Fruit fly (Drosophila melanogaster) whole organism, embryonic: ENCODE data around the gene CG1299.

Experiments used
- Asciz ChIP-seq: fragments of 200-800 bp; sonication (Bioruptor generic); optimal IDR thresholded peaks from 2 replicates; lab custom pipeline; 2017; ENCODE audit warnings: missing biosample characterization, mild to moderate bottlenecking, missing genetic modification characterization, missing genetic modification reagents
- CG10267 ChIP-seq: fragments of 200-800 bp; sonication (Bioruptor generic); optimal IDR thresholded peaks from 2 replicates; lab custom pipeline; 2018; ENCODE audit warnings: missing biosample characterization, mild to moderate bottlenecking, missing genetic modification characterization, moderate library complexity
- CG10979 ChIP-seq: fragments of 200-800 bp; sonication (Bioruptor generic); optimal IDR thresholded peaks from 2 replicates; lab custom pipeline; 2018; ENCODE audit warnings: missing biosample characterization, mild to moderate bottlenecking, missing genetic modification characterization, moderate library complexity
- CG11723 ChIP-seq: fragments of 200-800 bp; sonication (Bioruptor generic); optimal IDR thresholded peaks from 2 replicates; lab custom pipeline; 2017; ENCODE audit warnings: missing biosample characterization, mild to moderate bottlenecking, missing genetic modification characterization
- CG12236 ChIP-seq: fragments of 200-800 bp; sonication (Bioruptor generic); optimal IDR thresholded peaks from 2 replicates; lab custom pipeline; 2016; ENCODE audit warnings: missing biosample characterization, missing genetic modification characterization
- CG1233 ChIP-seq: fragments of 200-800 bp; sonication (Bioruptor generic); optimal IDR thresholded peaks from 4 replicates; lab custom pipeline; 2018; ENCODE audit warnings: missing biosample characterization, mild to moderate bottlenecking, missing genetic modification characterization
- CG13424 ChIP-seq: fragments of 200-800 bp; sonication (Bioruptor generic); optimal IDR thresholded peaks from 2 replicates; lab custom pipeline; 2019; ENCODE audit warnings: missing biosample characterization, mild to moderate bottlenecking, missing genetic modification characterization, moderate library complexity
- CG16815 ChIP-seq: fragments of 200-800 bp; sonication (Bioruptor generic); optimal IDR thresholded peaks from 3 replicates; lab custom pipeline; 2017; ENCODE audit warnings: missing biosample characterization, mild to moderate bottlenecking, missing genetic modification characterization
- CG17359 ChIP-seq: fragments of 200-800 bp; sonication (Bioruptor generic); optimal IDR thresholded peaks from 3 replicates; lab custom pipeline; 2018; ENCODE audit warnings: missing biosample characterization, mild to moderate bottlenecking, missing genetic modification characterization, moderate library complexity
- CG17361 ChIP-seq: fragments of 200-800 bp; sonication (Bioruptor generic); IDR thresholded peaks from 3 replicates; pipeline ENCODE4 v1.3.6; 2022; ENCODE audit warnings: missing biosample characterization, missing genetic modification characterization
- CG2120 ChIP-seq: fragments of 200-800 bp; sonication (Bioruptor generic); optimal IDR thresholded peaks from 3 replicates; lab custom pipeline; 2016; ENCODE audit warnings: missing biosample characterization, missing genetic modification characterization
- CG3065 ChIP-seq: fragments of 200-800 bp; sonication (Bioruptor generic); optimal IDR thresholded peaks from 2 replicates; lab custom pipeline; 2016; ENCODE audit warnings: missing biosample characterization, missing genetic modification characterization
- CG31224 ChIP-seq: fragments of 200-800 bp; sonication (Bioruptor generic); IDR thresholded peaks from 2 replicates; pipeline ENCODE4 v1.3.6; 2022; ENCODE audit warnings: missing biosample characterization, missing genetic modification characterization
- CG4404 ChIP-seq: fragments of 200-800 bp; sonication (Bioruptor generic); IDR thresholded peaks from 2 replicates; pipeline ENCODE4 v1.3.6; 2022; ENCODE audit warnings: missing biosample characterization, missing genetic modification characterization
- CG8359 ChIP-seq: fragments of 200-800 bp; sonication (Bioruptor generic); optimal IDR thresholded peaks from 2 replicates; lab custom pipeline; 2017; ENCODE audit warnings: missing biosample characterization, mild to moderate bottlenecking, missing genetic modification characterization, borderline replicate concordance
- CG8478 ChIP-seq: fragments of >200 bp; optimal IDR thresholded peaks from 2 replicates; lab custom pipeline; 2018
- CG8944 ChIP-seq: fragments of 200-800 bp; sonication (Bioruptor generic); optimal IDR thresholded peaks from 3 replicates; lab custom pipeline; 2016; ENCODE audit warnings: missing biosample characterization, missing genetic modification characterization
- CTCF ChIP-seq: fragments of 200-800 bp; sonication (Bioruptor generic); optimal IDR thresholded peaks from 2 replicates; lab custom pipeline; 2017; ENCODE audit warnings: missing biosample characterization, mild to moderate bottlenecking, missing genetic modification characterization, moderate library complexity
- ERR ChIP-seq: fragments of 200-800 bp; sonication (Bioruptor generic); optimal IDR thresholded peaks from 2 replicates; lab custom pipeline; 2016; ENCODE audit warnings: missing biosample characterization, missing genetic modification characterization
- Ets97D ChIP-seq: fragments of 200-800 bp; sonication (Bioruptor generic); optimal IDR thresholded peaks from 3 replicates; lab custom pipeline; 2016; ENCODE audit warnings: missing biosample characterization, missing genetic modification characterization
- HLH4C ChIP-seq: fragments of 200-800 bp; sonication (Bioruptor generic); IDR thresholded peaks from 3 replicates; pipeline ENCODE4 v1.3.6; 2022; ENCODE audit warnings: missing biosample characterization, missing genetic modification characterization; ENCODE audit not compliant: partially characterized antibody
- HLH54F ChIP-seq: fragments of 200-800 bp; sonication (Bioruptor generic); optimal IDR thresholded peaks from 3 replicates; lab custom pipeline; 2016; ENCODE audit warnings: missing biosample characterization, missing genetic modification characterization
- HmgZ ChIP-seq: fragments of 200-800 bp; sonication (Bioruptor generic); optimal IDR thresholded peaks from 2 replicates; lab custom pipeline; 2018; ENCODE audit warnings: missing biosample characterization, mild to moderate bottlenecking, missing genetic modification characterization
- Hr39 ChIP-seq: fragments of >200 bp; optimal IDR thresholded peaks from 2 replicates; lab custom pipeline; 2017
- NC2β ChIP-seq: fragments of 200-800 bp; sonication (Bioruptor generic); optimal IDR thresholded peaks from 2 replicates; lab custom pipeline; 2016; ENCODE audit warnings: missing biosample characterization, missing genetic modification characterization
- Oli ChIP-seq: fragments of 200-800 bp; sonication (Bioruptor generic); optimal IDR thresholded peaks from 2 replicates; lab custom pipeline; 2018; ENCODE audit warnings: missing biosample characterization, mild to moderate bottlenecking, missing genetic modification characterization, moderate library complexity
- Sin3A ChIP-seq: fragments of >200 bp; optimal IDR thresholded peaks from 2 replicates; lab custom pipeline; 2018
- Six4 ChIP-seq: fragments of 200-800 bp; sonication (Bioruptor generic); optimal IDR thresholded peaks from 2 replicates; lab custom pipeline; 2016; ENCODE audit warnings: missing biosample characterization, missing genetic modification characterization
- TFAM ChIP-seq: fragments of 200-800 bp; sonication (Bioruptor generic); optimal IDR thresholded peaks from 2 replicates; lab custom pipeline; 2017; ENCODE audit warnings: missing biosample characterization, missing genetic modification characterization, inconsistent platforms
- ara ChIP-seq: fragments of 200-800 bp; sonication (Bioruptor generic); IDR thresholded peaks from 2 replicates; pipeline ENCODE4 v1.3.6; 2022; ENCODE audit warnings: missing biosample characterization, missing genetic modification characterization
- bigmax ChIP-seq: fragments of 200-800 bp; sonication (Bioruptor generic); optimal IDR thresholded peaks from 2 replicates; lab custom pipeline; 2018; ENCODE audit warnings: missing biosample characterization, mild to moderate bottlenecking, missing genetic modification characterization
- bowl ChIP-seq: fragments of 200-800 bp; sonication (Bioruptor generic); IDR thresholded peaks from 2 replicates; pipeline ENCODE4 v1.3.6; 2022; ENCODE audit warnings: missing biosample characterization, missing genetic modification characterization
- cg ChIP-seq: fragments of 200-800 bp; sonication (Bioruptor generic); optimal IDR thresholded peaks from 3 replicates; lab custom pipeline; 2019; ENCODE audit warnings: missing biosample characterization, mild to moderate bottlenecking, missing genetic modification characterization, moderate library complexity
- dmrt11E ChIP-seq: fragments of 200-800 bp; sonication (Bioruptor generic); optimal IDR thresholded peaks from 3 replicates; lab custom pipeline; 2018; ENCODE audit warnings: missing biosample characterization, mild to moderate bottlenecking, missing genetic modification characterization, moderate library complexity
- hb ChIP-seq: fragments of 200-800 bp; sonication (Bioruptor generic); IDR thresholded peaks from 3 replicates; pipeline ENCODE4 v1.3.6; 2022; ENCODE audit warnings: missing biosample characterization, missing genetic modification characterization; ENCODE audit not compliant: partially characterized antibody
- hkb ChIP-seq, 2 experiments: fragments of 200-800 bp in 1 of 2; fragments of >200 bp in 1 of 2; sonication (Bioruptor generic) in 1 of 2; IDR thresholded peaks in 1 of 2; optimal IDR thresholded peaks in 1 of 2; 2 replicates each; pipeline versions ENCODE4 v1.3.6 to Lab custom; 2017 to 2022; ENCODE audit warnings: missing biosample characterization in 1 of 2, missing genetic modification characterization in 1 of 2
- insv ChIP-seq, 2 experiments: fragments of 200-800 bp; sonication (Bioruptor generic); optimal IDR thresholded peaks; 3 replicates each; lab custom pipeline; 2016 to 2018; ENCODE audit warnings: missing biosample characterization in 2 of 2, missing genetic modification characterization in 2 of 2
- klu ChIP-seq: fragments of 200-800 bp; sonication (Bioruptor generic); IDR thresholded peaks from 2 replicates; pipeline ENCODE4 v1.3.6; 2022; ENCODE audit warnings: missing biosample characterization, missing genetic modification characterization
- lola ChIP-seq, 3 experiments: fragments of >200 bp in 2 of 3; fragments of 200-800 bp in 1 of 3; sonication (Bioruptor generic) in 1 of 3; optimal IDR thresholded peaks; 2 replicates each; lab custom pipeline; 2017 to 2019; ENCODE audit warnings: missing biosample characterization in 3 of 3, missing genetic modification characterization in 3 of 3, mild to moderate bottlenecking in 1 of 3, moderate library complexity in 1 of 3
- nerfin-1 ChIP-seq: fragments of 200-800 bp; sonication (Bioruptor generic); optimal IDR thresholded peaks from 3 replicates; lab custom pipeline; 2019; ENCODE audit warnings: missing biosample characterization, mild to moderate bottlenecking, missing genetic modification characterization, moderate library complexity
- otp ChIP-seq: fragments of 200-800 bp; sonication (Bioruptor generic); IDR thresholded peaks from 3 replicates; pipeline ENCODE4, ENCODE4 v1.3.6; 2022; ENCODE audit warnings: missing biosample characterization, missing genetic modification characterization
- row ChIP-seq: fragments of 200-800 bp; sonication (Bioruptor generic); IDR thresholded peaks from 3 replicates; pipeline ENCODE4 v1.3.6; 2022; ENCODE audit warnings: missing biosample characterization, missing genetic modification characterization
- schlank ChIP-seq: fragments of 200-800 bp; sonication (Bioruptor generic); optimal IDR thresholded peaks from 2 replicates; lab custom pipeline; 2018; ENCODE audit warnings: missing biosample characterization, mild to moderate bottlenecking, missing genetic modification characterization
- sens ChIP-seq: fragments of 200-800 bp; sonication (Bioruptor generic); peaks from one replicate; lab custom pipeline; 2016; ENCODE audit warnings: missing biosample characterization, missing genetic modification characterization
- slbo ChIP-seq: fragments of 200-800 bp; sonication (Bioruptor generic); IDR thresholded peaks from 2 replicates; pipeline ENCODE4 v1.3.6; 2022; ENCODE audit warnings: missing biosample characterization, missing genetic modification characterization
- trh ChIP-seq: fragments of 200-800 bp; sonication (Bioruptor generic); optimal IDR thresholded peaks from 2 replicates; lab custom pipeline; 2016; ENCODE audit warnings: missing biosample characterization, missing genetic modification characterization
- vfl ChIP-seq: fragments of 200-800 bp; sonication (Bioruptor generic); optimal IDR thresholded peaks from 2 replicates; lab custom pipeline; 2016; ENCODE audit warnings: missing biosample characterization, missing genetic modification characterization
- zfh2 ChIP-seq: fragments of 200-800 bp; sonication (Bioruptor generic); optimal IDR thresholded peaks from 2 replicates; lab custom pipeline; 2016; ENCODE audit warnings: missing biosample characterization, missing genetic modification characterization

The CG1299 gene

DNA sequence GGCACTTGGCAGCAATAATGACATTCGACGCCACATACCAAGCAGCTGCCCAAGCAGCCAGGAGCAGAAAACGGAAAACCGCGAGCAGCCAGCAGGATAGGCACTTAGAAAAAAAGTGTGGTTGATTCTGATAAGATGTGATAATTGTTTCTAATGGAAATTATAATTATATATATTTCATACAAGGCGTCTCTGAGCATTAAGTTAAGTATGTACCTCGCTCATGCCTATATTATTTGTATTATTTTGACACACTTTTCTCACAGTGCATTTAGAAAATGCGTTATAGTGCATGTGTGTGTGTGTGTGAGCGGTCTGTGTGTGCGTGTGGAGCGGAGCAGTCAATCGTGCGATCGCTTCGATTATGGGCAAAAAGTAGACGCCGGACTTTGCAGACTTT is 9.9 kb downstream of the CG1299 start (continued):
- no peak for TF ChIP-seq NC2β (GFP tag; lab: Kevin White, UChicago)
- TF ChIP-seq CG12236 (GFP tag; lab: Kevin White, UChicago) = no peak
- no peak for TF ChIP-seq vfl
- TF ChIP-seq Sin3A = no peak
- TF ChIP-seq sens (GFP tag; lab: Kevin White, UChicago) = peak; percentile 2
- TF ChIP-seq schlank (tag; lab: Kevin White, UChicago) = no peak
- no peak for TF ChIP-seq klu (GFP tag; lab: Robert Waterston, UW)
- no peak for TF ChIP-seq Six4 (GFP tag; lab: Kevin White, UChicago)
- TF ChIP-seq ara (GFP tag; lab: Robert Waterston, UW) = peak; percentile 66; the same call in 1 of the 2 replicates
- no peak for TF ChIP-seq HLH54F (GFP tag; lab: Kevin White, UChicago)
- no peak for TF ChIP-seq HLH4C (GFP tag; lab: Robert Waterston, UW)
- no peak for TF ChIP-seq CG31224 (GFP tag; lab: Robert Waterston, UW)
- peak; percentile 67 for TF ChIP-seq CG10979
- no peak for TF ChIP-seq CG8478 (lab: Kevin White, UChicago)
- TF ChIP-seq zfh2 = no peak
- TF ChIP-seq CG11723 = no peak
- TF ChIP-seq Oli (tag; lab: Kevin White, UChicago) = peak; percentile 13
- TF ChIP-seq CG10267 (tag; lab: Kevin White, UChicago) = peak; percentile 28
- TF ChIP-seq bigmax (GFP tag; lab: Kevin White, UChicago) = no peak
- no peak for TF ChIP-seq ERR (GFP tag; lab: Kevin White, UChicago)
- TF ChIP-seq Ets97D (GFP tag; lab: Kevin White, UChicago) = no peak
- peak; percentile 69 for TF ChIP-seq dmrt11E (tag; lab: Kevin White, UChicago)
- TF ChIP-seq CG17361 (GFP tag; lab: Robert Waterston, UW) = no peak
- no peak for TF ChIP-seq CG1233
- TF ChIP-seq insv (GFP tag; optimal IDR thresholded peaks at IDR 0.05; lab: Kevin White, UChicago) = no peak
- no peak for TF ChIP-seq hkb (optimal IDR thresholded peaks at IDR 0.05; lab: Kevin White, UChicago)
- TF ChIP-seq hkb (GFP tag; IDR thresholded peaks at IDR 0.05; lab: Robert Waterston, UW) = no peak
- no peak for TF ChIP-seq CG8359
- peak; percentile 31 for TF ChIP-seq cg (GFP tag; lab: Kevin White, UChicago)
- no peak for TF ChIP-seq nerfin-1 (tag; lab: Kevin White, UChicago)
- TF ChIP-seq row (GFP tag; lab: Robert Waterston, UW) = peak; percentile 45; the same call in 2 of the 3 replicates
- TF ChIP-seq CTCF (GFP tag; lab: Kevin White, UChicago) = no peak
- no peak for TF ChIP-seq otp (GFP tag; lab: Robert Waterston, UW)
- TF ChIP-seq CG4404 (GFP tag; lab: Robert Waterston, UW) = peak; percentile 76
- TF ChIP-seq bowl (GFP tag; lab: Robert Waterston, UW) = no peak
- TF ChIP-seq CG2120 = no peak
- no peak for TF ChIP-seq CG3065
- TF ChIP-seq trh (GFP tag; lab: Kevin White, UChicago) = no peak
- TF ChIP-seq CG8944 (GFP tag; lab: Kevin White, UChicago) = no peak
- no peak for TF ChIP-seq CG17359
- no peak for TF ChIP-seq HmgZ (tag; lab: Kevin White, UChicago)
- TF ChIP-seq Hr39 (lab: Kevin White, UChicago) = no peak
- TF ChIP-seq TFAM (GFP tag; lab: Kevin White, UChicago) = no peak
- peak; percentile 1 for TF ChIP-seq CG16815 (GFP tag; lab: Kevin White, UChicago)
- TF ChIP-seq CG13424 (tag; lab: Kevin White, UChicago) = no peak
- no peak for TF ChIP-seq slbo (GFP tag; lab: Robert Waterston, UW)
- no peak for TF ChIP-seq Asciz (GFP tag; lab: Kevin White, UChicago)
- TF ChIP-seq hb (GFP tag; lab: Robert Waterston, UW) = no peak
- TF ChIP-seq lola (GFP tag; optimal IDR thresholded peaks at IDR 0.05; lab: Kevin White, UChicago) = peak in 1 of 3 experiments; percentile 58
